Fruit fly (Drosophila melanogaster) whole organism, embryonic: Measurements from ENCODE around the gene CG13096.

Source experiments
- ATbp ChIP-seq: fragments of 200-800 bp; sonication (Bioruptor generic); optimal IDR thresholded peaks from 2 replicates; lab custom pipeline; 2017; ENCODE audit warnings: missing biosample characterization, mild to moderate bottlenecking, missing genetic modification characterization, missing genetic modification reagents
- Asciz ChIP-seq: fragments of 200-800 bp; sonication (Bioruptor generic); optimal IDR thresholded peaks from 2 replicates; lab custom pipeline; 2017; ENCODE audit warnings: missing biosample characterization, mild to moderate bottlenecking, missing genetic modification characterization, missing genetic modification reagents
- CG10209 ChIP-seq: fragments of 200-800 bp; sonication (Bioruptor generic); optimal IDR thresholded peaks from 3 replicates; lab custom pipeline; 2017; ENCODE audit warnings: missing biosample characterization, mild to moderate bottlenecking, missing genetic modification characterization, missing genetic modification reagents
- CG10274 ChIP-seq: fragments of 200-800 bp; sonication (Bioruptor generic); optimal IDR thresholded peaks from 3 replicates; lab custom pipeline; 2017; ENCODE audit warnings: missing biosample characterization, mild to moderate bottlenecking, missing genetic modification characterization
- CG12391 ChIP-seq: fragments of 200-800 bp; sonication (Bioruptor generic); optimal IDR thresholded peaks from 3 replicates; lab custom pipeline; 2018; ENCODE audit warnings: missing biosample characterization, mild to moderate bottlenecking, missing genetic modification characterization, moderate library complexity
- CG13287 ChIP-seq: fragments of 200-800 bp; sonication (Bioruptor generic); IDR thresholded peaks from 2 replicates; pipeline ENCODE4 v1.3.6; 2022; ENCODE audit warnings: missing biosample characterization, missing genetic modification characterization; ENCODE audit not compliant: partially characterized antibody
- CG1529 ChIP-seq: fragments of 200-800 bp; sonication (Bioruptor generic); optimal IDR thresholded peaks from 3 replicates; lab custom pipeline; 2018; ENCODE audit warnings: missing biosample characterization, missing genetic modification characterization
- CG15479 ChIP-seq: fragments of 200-800 bp; sonication (Bioruptor generic); optimal IDR thresholded peaks from 3 replicates; lab custom pipeline; 2019; ENCODE audit warnings: missing biosample characterization, mild to moderate bottlenecking, missing genetic modification characterization, moderate library complexity
- CG16815 ChIP-seq: fragments of 200-800 bp; sonication (Bioruptor generic); optimal IDR thresholded peaks from 3 replicates; lab custom pipeline; 2017; ENCODE audit warnings: missing biosample characterization, mild to moderate bottlenecking, missing genetic modification characterization
- CG1792 ChIP-seq: fragments of 200-800 bp; sonication (Bioruptor generic); optimal IDR thresholded peaks from 2 replicates; lab custom pipeline; 2016; ENCODE audit warnings: missing biosample characterization, missing genetic modification characterization
- CG2120 ChIP-seq: fragments of 200-800 bp; sonication (Bioruptor generic); optimal IDR thresholded peaks from 3 replicates; lab custom pipeline; 2016; ENCODE audit warnings: missing biosample characterization, missing genetic modification characterization
- CG2712 ChIP-seq: fragments of 200-800 bp; optimal IDR thresholded peaks from 3 replicates; lab custom pipeline; 2019; ENCODE audit warnings: missing biosample characterization, mild to moderate bottlenecking, missing genetic modification characterization, moderate library complexity
- CG33557 ChIP-seq: fragments of 200-800 bp; sonication (Bioruptor generic); optimal IDR thresholded peaks from 2 replicates; lab custom pipeline; 2019; ENCODE audit warnings: missing biosample characterization, mild to moderate bottlenecking, missing genetic modification characterization, moderate library complexity
- CG34422 ChIP-seq: fragments of 200-800 bp; sonication (Bioruptor generic); IDR thresholded peaks from 3 replicates; pipeline ENCODE4 v1.3.6; 2022; ENCODE audit warnings: missing biosample characterization, missing genetic modification characterization
- CG3726 ChIP-seq: fragments of 200-800 bp; sonication (Bioruptor generic); IDR thresholded peaks from 3 replicates; pipeline ENCODE4, ENCODE4 v1.3.6; 2022; ENCODE audit warnings: missing biosample characterization, missing genetic modification characterization
- CG4404 ChIP-seq: fragments of 200-800 bp; sonication (Bioruptor generic); IDR thresholded peaks from 2 replicates; pipeline ENCODE4 v1.3.6; 2022; ENCODE audit warnings: missing biosample characterization, missing genetic modification characterization
- CG4854 ChIP-seq: fragments of 200-800 bp; sonication (Bioruptor generic); optimal IDR thresholded peaks from 2 replicates; lab custom pipeline; 2016; ENCODE audit warnings: missing biosample characterization, missing genetic modification characterization, inconsistent platforms
- CG7556 ChIP-seq: fragments of 200-800 bp; sonication (Bioruptor generic); optimal IDR thresholded peaks from 2 replicates; lab custom pipeline; 2017; ENCODE audit warnings: missing biosample characterization, mild to moderate bottlenecking, missing genetic modification characterization
- CG8290 ChIP-seq, 3 experiments: fragments of 200-800 bp; sonication (Bioruptor generic); optimal IDR thresholded peaks; 2 replicates each; lab custom pipeline; 2016 to 2019; ENCODE audit warnings: missing biosample characterization in 3 of 3, missing genetic modification characterization in 3 of 3, mild to moderate bottlenecking in 2 of 3, moderate library complexity in 1 of 3
- CG8388 ChIP-seq: fragments of 200-800 bp; sonication (Bioruptor generic); optimal IDR thresholded peaks from 2 replicates; lab custom pipeline; 2019; ENCODE audit warnings: missing biosample characterization, mild to moderate bottlenecking, missing genetic modification characterization, moderate library complexity
- CkIIα-i1 ChIP-seq: fragments of 200-800 bp; sonication (Bioruptor generic); IDR thresholded peaks from 2 replicates; pipeline ENCODE4 v1.3.6; 2022; ENCODE audit warnings: missing biosample characterization, missing genetic modification characterization
- Dip2 ChIP-seq: fragments of 200-800 bp; sonication (Bioruptor generic); IDR thresholded peaks from 2 replicates; pipeline ENCODE4 v1.3.6; 2022; ENCODE audit warnings: missing biosample characterization, missing genetic modification characterization
- HLH4C ChIP-seq: fragments of 200-800 bp; sonication (Bioruptor generic); IDR thresholded peaks from 3 replicates; pipeline ENCODE4 v1.3.6; 2022; ENCODE audit warnings: missing biosample characterization, missing genetic modification characterization; ENCODE audit not compliant: partially characterized antibody
- MESR4 ChIP-seq: fragments of 200-800 bp; sonication (Bioruptor generic); optimal IDR thresholded peaks from 2 replicates; lab custom pipeline; 2018; ENCODE audit warnings: missing biosample characterization, mild to moderate bottlenecking, missing genetic modification characterization, moderate library complexity
- Myb ChIP-seq: fragments of 200-800 bp; sonication (Bioruptor generic); optimal IDR thresholded peaks from 2 replicates; lab custom pipeline; 2016; ENCODE audit warnings: missing biosample characterization, missing genetic modification characterization
- Oaz ChIP-seq: fragments of 200-800 bp; sonication (Bioruptor generic); IDR thresholded peaks from 2 replicates; pipeline ENCODE4 v1.3.6; 2022; ENCODE audit warnings: missing biosample characterization, missing genetic modification characterization
- PHDP ChIP-seq: fragments of 200-800 bp; sonication (Bioruptor generic); optimal IDR thresholded peaks from 3 replicates; lab custom pipeline; 2018; ENCODE audit warnings: missing biosample characterization, mild to moderate bottlenecking, missing genetic modification characterization, moderate library complexity
- Pdp1 ChIP-seq, 2 experiments: fragments of 200-800 bp; sonication (Bioruptor generic); optimal IDR thresholded peaks; 3 replicates each; lab custom pipeline; 2016; ENCODE audit warnings: missing biosample characterization in 2 of 2, missing genetic modification characterization in 2 of 2, mild to moderate bottlenecking in 1 of 2, moderate library complexity in 1 of 2
- Sry-δ ChIP-seq: fragments of 200-800 bp; sonication (Bioruptor generic); optimal IDR thresholded peaks from 2 replicates; lab custom pipeline; 2016; ENCODE audit warnings: missing biosample characterization, missing genetic modification characterization
- TFAM ChIP-seq: fragments of 200-800 bp; sonication (Bioruptor generic); optimal IDR thresholded peaks from 2 replicates; lab custom pipeline; 2017; ENCODE audit warnings: missing biosample characterization, missing genetic modification characterization, inconsistent platforms
- YL-1 ChIP-seq: fragments of 200-800 bp; sonication (Bioruptor generic); optimal IDR thresholded peaks from 3 replicates; lab custom pipeline; 2017; ENCODE audit warnings: missing biosample characterization, mild to moderate bottlenecking, missing genetic modification characterization
- ac ChIP-seq: fragments of 200-800 bp; sonication (Bioruptor generic); optimal IDR thresholded peaks from 3 replicates; lab custom pipeline; 2017; ENCODE audit warnings: missing biosample characterization, mild to moderate bottlenecking, missing genetic modification characterization
- bsh ChIP-seq, 2 experiments: fragments of 200-800 bp; sonication (Bioruptor generic); optimal IDR thresholded peaks; 2 replicates each; lab custom pipeline; 2017 to 2018; ENCODE audit warnings: mild to moderate bottlenecking in 2 of 2, missing biosample characterization in 2 of 2, missing genetic modification characterization in 2 of 2, moderate library complexity in 1 of 2
- chif ChIP-seq, 2 experiments: fragments of 200-800 bp; sonication (Bioruptor generic); optimal IDR thresholded peaks; 3 replicates each; lab custom pipeline; 2016; ENCODE audit warnings: missing biosample characterization in 2 of 2, missing genetic modification characterization in 2 of 2
- chinmo ChIP-seq: fragments of 200-800 bp; sonication (Bioruptor generic); IDR thresholded peaks from 4 replicates; pipeline ENCODE4 v1.3.6; 2022; ENCODE audit warnings: missing biosample characterization, missing genetic modification characterization; ENCODE audit not compliant: partially characterized antibody
- dmrt11E ChIP-seq: fragments of 200-800 bp; sonication (Bioruptor generic); optimal IDR thresholded peaks from 3 replicates; lab custom pipeline; 2018; ENCODE audit warnings: missing biosample characterization, mild to moderate bottlenecking, missing genetic modification characterization, moderate library complexity
- eve ChIP-seq, 2 experiments: fragments of >200 bp; optimal IDR thresholded peaks; 2 replicates each; lab custom pipeline; 2017; ENCODE audit warnings: missing biosample characterization in 2 of 2, missing genetic modification characterization in 2 of 2
- gsb-n ChIP-seq: fragments of 200-800 bp; sonication (Bioruptor generic); optimal IDR thresholded peaks from 3 replicates; lab custom pipeline; 2018; ENCODE audit warnings: missing biosample characterization, mild to moderate bottlenecking, missing genetic modification characterization
- hb ChIP-seq: fragments of 200-800 bp; sonication (Bioruptor generic); IDR thresholded peaks from 3 replicates; pipeline ENCODE4 v1.3.6; 2022; ENCODE audit warnings: missing biosample characterization, missing genetic modification characterization; ENCODE audit not compliant: partially characterized antibody
- hkb ChIP-seq, 2 experiments: fragments of 200-800 bp in 1 of 2; fragments of >200 bp in 1 of 2; sonication (Bioruptor generic) in 1 of 2; IDR thresholded peaks in 1 of 2; optimal IDR thresholded peaks in 1 of 2; 2 replicates each; pipeline versions ENCODE4 v1.3.6 to Lab custom; 2017 to 2022; ENCODE audit warnings: missing biosample characterization in 1 of 2, missing genetic modification characterization in 1 of 2
- jigr1 ChIP-seq: fragments of 200-800 bp; sonication (Bioruptor generic); IDR thresholded peaks from 3 replicates; pipeline ENCODE4 v1.3.6; 2022; ENCODE audit warnings: missing biosample characterization, missing genetic modification characterization
- otp ChIP-seq: fragments of 200-800 bp; sonication (Bioruptor generic); IDR thresholded peaks from 3 replicates; pipeline ENCODE4, ENCODE4 v1.3.6; 2022; ENCODE audit warnings: missing biosample characterization, missing genetic modification characterization
- repo ChIP-seq: fragments of 200-800 bp; sonication (Bioruptor generic); optimal IDR thresholded peaks from 2 replicates; lab custom pipeline; 2016; ENCODE audit warnings: missing biosample characterization, missing genetic modification characterization
- row ChIP-seq: fragments of 200-800 bp; sonication (Bioruptor generic); IDR thresholded peaks from 3 replicates; pipeline ENCODE4 v1.3.6; 2022; ENCODE audit warnings: missing biosample characterization, missing genetic modification characterization
- sim ChIP-seq: fragments of 200-800 bp; sonication (Bioruptor generic); IDR thresholded peaks from 2 replicates; pipeline ENCODE4 v1.3.6; 2022; ENCODE audit warnings: missing biosample characterization, missing genetic modification characterization
- slou ChIP-seq: fragments of 200-800 bp; sonication (Bioruptor generic); optimal IDR thresholded peaks from 3 replicates; lab custom pipeline; 2016; ENCODE audit warnings: missing biosample characterization, missing genetic modification characterization
- ssp ChIP-seq: fragments of 200-800 bp; sonication (Bioruptor generic); IDR thresholded peaks from 2 replicates; pipeline ENCODE4 v1.3.6; 2022; ENCODE audit warnings: missing biosample characterization, missing genetic modification characterization
- tgo ChIP-seq: fragments of 200-800 bp; sonication (Bioruptor generic); IDR thresholded peaks from 3 replicates; pipeline ENCODE4 v1.3.6; 2022; ENCODE audit warnings: missing biosample characterization, missing genetic modification characterization
- tup ChIP-seq: fragments of 200-800 bp; sonication (Bioruptor generic); optimal IDR thresholded peaks from 2 replicates; lab custom pipeline; 2016; ENCODE audit warnings: missing biosample characterization, mild to moderate bottlenecking, missing genetic modification characterization, moderate library complexity

The CG13096 gene

DNA sequence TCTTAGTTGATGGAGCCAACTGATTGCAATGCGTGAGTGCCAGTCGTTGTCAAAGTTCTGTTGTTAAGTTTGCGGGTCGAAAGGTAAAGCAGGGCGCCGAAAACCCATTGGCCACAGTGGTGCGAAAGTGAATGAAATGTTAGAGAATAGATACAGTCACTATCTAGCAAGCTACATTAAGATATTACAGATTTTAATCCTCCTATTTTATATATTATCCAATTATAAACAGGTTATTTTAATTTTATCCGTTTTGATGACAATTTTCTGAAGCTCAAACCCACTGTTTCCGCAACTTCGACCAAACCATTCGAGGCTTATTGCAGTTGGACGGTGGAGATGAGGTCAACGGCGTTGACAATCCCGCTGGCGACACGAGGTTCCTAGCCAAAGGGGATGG lies 40.8 kb upstream of the CG13096 start:
- TF ChIP-seq repo (no peak), TFAM (no peak), CG33557 (GFP tag; lab: Kevin White, UChicago) (no peak), CG34422 (0 out of 3 replicates have a peak, but pooled peaks have one; percentile 25), CG8290 (GFP tag; optimal IDR thresholded peaks at IDR 0.05; lab: Kevin White, UChicago) (no peak), CG8290 (tag; optimal IDR thresholded peaks at IDR 0.05; lab: Kevin White, UChicago) (peak in 1 of 2 experiments; percentile 18), CG10274 (GFP tag; lab: Kevin White, UChicago) (no peak), otp (GFP tag; lab: Robert Waterston, UW) (no peak), Myb (GFP tag; lab: Kevin White, UChicago) (no peak), CG10209 (peak; percentile 9), CG13287 (GFP tag; lab: Robert Waterston, UW) (no peak), CG12391 (tag; lab: Kevin White, UChicago) (peak; percentile 34), CG3726 (GFP tag; lab: Robert Waterston, UW) (no peak), Dip2 (no peak), CG2712 (tag; lab: Kevin White, UChicago) (peak; percentile 62), CG16815 (GFP tag; lab: Kevin White, UChicago) (peak; percentile 6), jigr1 (GFP tag; lab: Robert Waterston, UW) (no peak), gsb-n (tag; lab: Kevin White, UChicago) (peak; percentile 45), Oaz (GFP tag; lab: Robert Waterston, UW) (0 out of 2 replicates have a peak, but pooled peaks have one; percentile 6), eve (GFP tag; optimal IDR thresholded peaks at IDR 0.05; lab: Kevin White, UChicago) (no peak), row (GFP tag; lab: Robert Waterston, UW) (peak; percentile 47; the same call in 2 of the 3 replicates), CG8388 (GFP tag; lab: Kevin White, UChicago) (peak; percentile 33), MESR4 (GFP tag; lab: Kevin White, UChicago) (no peak), PHDP (tag; lab: Kevin White, UChicago) (peak; percentile 18), Sry-δ (no peak), CG1792 (GFP tag; lab: Kevin White, UChicago) (no peak), ac (GFP tag; lab: Kevin White, UChicago) (no peak), CG7556 (GFP tag; lab: Kevin White, UChicago) (no peak), Asciz (GFP tag; lab: Kevin White, UChicago) (peak; percentile 33), CG2120 (GFP tag; lab: Kevin White, UChicago) (no peak), CkIIα-i1 (GFP tag; lab: Robert Waterston, UW) (no peak), CG4854 (GFP tag; lab: Kevin White, UChicago) (no peak), YL-1 (no peak), ATbp (GFP tag; lab: Kevin White, UChicago) (no peak), CG4404 (GFP tag; lab: Robert Waterston, UW) (no peak), sim (GFP tag; lab: Robert Waterston, UW) (no peak), chinmo (no peak), chif (GFP tag; optimal IDR thresholded peaks at IDR 0.05; lab: Kevin White, UChicago) (no peak), dmrt11E (tag; lab: Kevin White, UChicago) (peak; percentile 63), ssp (GFP tag; lab: Robert Waterston, UW) (no peak), CG15479 (GFP tag; lab: Kevin White, UChicago) (no peak), hb (GFP tag; lab: Robert Waterston, UW) (no peak), hkb (optimal IDR thresholded peaks at IDR 0.05; lab: Kevin White, UChicago) (no peak), hkb (GFP tag; IDR thresholded peaks at IDR 0.05; lab: Robert Waterston, UW) (peak; percentile 38; the same call in 1 of the 2 replicates), Pdp1 (GFP tag; optimal IDR thresholded peaks at IDR 0.05; lab: Kevin White, UChicago) (no peak), slou (GFP tag; lab: Kevin White, UChicago) (no peak), bsh (GFP tag; optimal IDR thresholded peaks at IDR 0.05; lab: Kevin White, UChicago) (peak in 1 of 2 experiments; percentile 75), CG1529 (GFP tag; lab: Kevin White, UChicago) (peak; percentile 4), HLH4C (no peak), tup (no peak), tgo (no peak)
